Fruit fly (Drosophila melanogaster) whole organism, pupa: ENCODE measurements around the gene CG17196.

Experiments used
- CG10348 ChIP-seq: fragments of 200-800 bp; sonication (Bioruptor generic); IDR thresholded peaks from 2 replicates; pipeline ENCODE4 v1.3.6; 2022; ENCODE audit warnings: missing biosample characterization, missing genetic modification characterization
- CG12605 ChIP-seq: fragments of 200-800 bp; sonication (Bioruptor generic); IDR thresholded peaks from 2 replicates; pipeline ENCODE4 v1.3.6; 2022; ENCODE audit warnings: missing biosample characterization, missing genetic modification characterization
- CG13204 ChIP-seq: fragments of 200-800 bp; sonication (Bioruptor generic); optimal IDR thresholded peaks from 2 replicates; lab custom pipeline; 2018; ENCODE audit warnings: missing biosample characterization, mild to moderate bottlenecking, missing genetic modification characterization, moderate library complexity
- CG14655 ChIP-seq: fragments of 200-800 bp; sonication (Bioruptor generic); optimal IDR thresholded peaks from 3 replicates; lab custom pipeline; 2017; ENCODE audit warnings: mild to moderate bottlenecking, missing biosample characterization, missing genetic modification reagents, missing genetic modification characterization
- CG15710 ChIP-seq: fragments of 200-800 bp; sonication (Bioruptor generic); optimal IDR thresholded peaks from 2 replicates; lab custom pipeline; 2018; ENCODE audit warnings: missing biosample characterization, mild to moderate bottlenecking, missing genetic modification characterization, moderate library complexity
- CG17806 ChIP-seq: fragments of 200-800 bp; sonication (Bioruptor generic); optimal IDR thresholded peaks from 2 replicates; lab custom pipeline; 2018; ENCODE audit warnings: missing biosample characterization, mild to moderate bottlenecking, missing genetic modification characterization, moderate library complexity
- CG32121 ChIP-seq: fragments of 200-800 bp; sonication (Bioruptor generic); IDR thresholded peaks from 2 replicates; pipeline ENCODE4 v1.3.6; 2022; ENCODE audit warnings: missing biosample characterization, missing genetic modification characterization
- CG34367 ChIP-seq: fragments of 200-800 bp; sonication (Bioruptor generic); optimal IDR thresholded peaks from 2 replicates; lab custom pipeline; 2018; ENCODE audit warnings: missing biosample characterization, mild to moderate bottlenecking, missing genetic modification characterization
- CG4496 ChIP-seq: fragments of 200-800 bp; sonication (Bioruptor generic); IDR thresholded peaks from 3 replicates; pipeline ENCODE4 v1.3.6; 2022; ENCODE audit warnings: missing biosample characterization, missing genetic modification characterization
- CG8159 ChIP-seq: fragments of 200-800 bp; sonication (Bioruptor generic); optimal IDR thresholded peaks from 3 replicates; lab custom pipeline; 2018; ENCODE audit warnings: missing biosample characterization, mild to moderate bottlenecking, missing genetic modification characterization, moderate library complexity
- CG8301 ChIP-seq: fragments of 200-800 bp; sonication (Bioruptor generic); optimal IDR thresholded peaks from 2 replicates; lab custom pipeline; 2018; ENCODE audit warnings: missing biosample characterization, mild to moderate bottlenecking, missing genetic modification characterization
- CG9948 ChIP-seq: fragments of 200-800 bp; sonication (Bioruptor generic); optimal IDR thresholded peaks from 2 replicates; lab custom pipeline; 2018; ENCODE audit warnings: missing biosample characterization, mild to moderate bottlenecking, missing genetic modification characterization, moderate library complexity
- D1 ChIP-seq: fragments of 200-800 bp; sonication (Bioruptor generic); optimal IDR thresholded peaks from 2 replicates; lab custom pipeline; 2018; ENCODE audit warnings: missing biosample characterization, mild to moderate bottlenecking, missing genetic modification characterization, moderate library complexity
- EcR ChIP-seq: fragments of 200-800 bp; sonication (Bioruptor generic); optimal IDR thresholded peaks from 3 replicates; lab custom pipeline; 2019; ENCODE audit warnings: missing biosample characterization, missing genetic modification characterization, mild to moderate bottlenecking, moderate library complexity, missing genetic modification reagents
- Ets98B ChIP-seq: fragments of 200-800 bp; sonication (Bioruptor generic); IDR thresholded peaks from 2 replicates; pipeline ENCODE4 v1.3.6; 2022; ENCODE audit warnings: missing biosample characterization, missing genetic modification characterization
- Pif1A ChIP-seq: fragments of 200-800 bp; sonication (Bioruptor generic); optimal IDR thresholded peaks from 3 replicates; lab custom pipeline; 2016; ENCODE audit warnings: missing biosample characterization, missing genetic modification characterization
- Pif1B ChIP-seq: fragments of 200-800 bp; sonication (Bioruptor generic); optimal IDR thresholded peaks from 3 replicates; lab custom pipeline; 2016; ENCODE audit warnings: missing biosample characterization, missing genetic modification characterization
- Snoo ChIP-seq: fragments of 200-800 bp; sonication (Bioruptor generic); optimal IDR thresholded peaks from 3 replicates; lab custom pipeline; 2017; ENCODE audit warnings: missing biosample characterization, mild to moderate bottlenecking, missing genetic modification characterization, inconsistent platforms
- fd96Ca ChIP-seq: fragments of 200-800 bp; sonication (Bioruptor generic); IDR thresholded peaks from 3 replicates; pipeline ENCODE4 v1.3.6; 2022; ENCODE audit warnings: missing biosample characterization, missing genetic modification characterization
- gl ChIP-seq: fragments of 200-800 bp; sonication (Bioruptor generic); optimal IDR thresholded peaks from 2 replicates; lab custom pipeline; 2018; ENCODE audit warnings: missing biosample characterization, mild to moderate bottlenecking, missing genetic modification characterization
- rn ChIP-seq: fragments of 200-800 bp; sonication (Bioruptor generic); IDR thresholded peaks from 2 replicates; pipeline ENCODE4 v1.3.6; 2022; ENCODE audit warnings: missing biosample characterization, missing genetic modification characterization

Gene CG17196

dm6 chr3R:25776137-25776536, at the start of gene CG17196:
Gene CG17196 (minus strand): TSS chr3R:25776237.
- no peak for TF ChIP-seq CG9948 (tag; lab: Kevin White, UChicago)
- no peak for TF ChIP-seq D1
- TF ChIP-seq CG13204 (GFP tag; lab: Kevin White, UChicago), result no peak
- no peak for TF ChIP-seq rn
- TF ChIP-seq EcR (GFP tag; lab: Kevin White, UChicago), result no peak
- TF ChIP-seq CG12605, result no peak
- TF ChIP-seq CG15710, result no peak
- TF ChIP-seq Ets98B (GFP tag; lab: Robert Waterston, UW), result no peak
- TF ChIP-seq CG8301, result no peak
- TF ChIP-seq CG4496 (GFP tag; lab: Robert Waterston, UW), result no peak
- no peak for TF ChIP-seq CG17806 (tag; lab: Kevin White, UChicago)
- TF ChIP-seq CG32121, result no peak
- TF ChIP-seq gl (tag; lab: Kevin White, UChicago), result no peak
- TF ChIP-seq CG8159 (tag; lab: Kevin White, UChicago), result no peak
- no peak for TF ChIP-seq fd96Ca (GFP tag; lab: Robert Waterston, UW)

- TF ChIP-seq CG4496 (GFP tag; lab: Robert Waterston, UW), result no peak
- TF ChIP-seq Pif1A (GFP tag; lab: Kevin White, UChicago), result no peak
- no peak for TF ChIP-seq Pif1B (GFP tag; lab: Kevin White, UChicago)
- TF ChIP-seq CG10348 (GFP tag; lab: Robert Waterston, UW), result no peak
- TF ChIP-seq CG8159 (tag; lab: Kevin White, UChicago), result no peak
- TF ChIP-seq CG8301, result no peak
- TF ChIP-seq CG32121, result no peak
- TF ChIP-seq CG14655, result no peak
- no peak for TF ChIP-seq CG13204 (GFP tag; lab: Kevin White, UChicago)
- TF ChIP-seq Snoo (tag; lab: Kevin White, UChicago), result no peak
- TF ChIP-seq D1, result no peak
- TF ChIP-seq CG34367 (tag; lab: Kevin White, UChicago), result no peak
- no peak for TF ChIP-seq CG12605
- TF ChIP-seq CG17806 (tag; lab: Kevin White, UChicago), result no peak
These were observed 39.1 kb upstream of the CG17196 start, which contains the start of gene CG14354 for dm6 chr3R:25815179-25815578. Gene CG14354 (plus strand): TSS chr3R:25815479.

- TF ChIP-seq CG12605 (no peak), rn (no peak), CG8301 (no peak), CG8159 (tag; lab: Kevin White, UChicago) (no peak), Ets98B (GFP tag; lab: Robert Waterston, UW) (no peak), CG15710 (no peak), gl (tag; lab: Kevin White, UChicago) (no peak), CG9948 (tag; lab: Kevin White, UChicago) (no peak), CG17806 (tag; lab: Kevin White, UChicago) (no peak), CG4496 (GFP tag; lab: Robert Waterston, UW) (no peak), fd96Ca (GFP tag; lab: Robert Waterston, UW) (no peak)
These were observed 35.6 kb upstream of the CG17196 start, which contains the start of the genes Acam and CG17770 for dm6 chr3R:25811611-25812010. Gene Acam (plus strand): TSS chr3R:25811911. Gene CG17770 (plus strand): TSS chr3R:25811911.

- no peak for TF ChIP-seq CG12605
- no peak for TF ChIP-seq CG13204 (GFP tag; lab: Kevin White, UChicago)
- TF ChIP-seq CG15710, result no peak
- no peak for TF ChIP-seq CG4496 (GFP tag; lab: Robert Waterston, UW)
- TF ChIP-seq CG17806 (tag; lab: Kevin White, UChicago), result no peak
- no peak for TF ChIP-seq CG32121
- TF ChIP-seq D1, result no peak
- no peak for TF ChIP-seq Ets98B (GFP tag; lab: Robert Waterston, UW)
- no peak for TF ChIP-seq Pif1B (GFP tag; lab: Kevin White, UChicago)
- no peak for TF ChIP-seq Pif1A (GFP tag; lab: Kevin White, UChicago)
- no peak for TF ChIP-seq CG10348 (GFP tag; lab: Robert Waterston, UW)
- no peak for TF ChIP-seq Snoo (tag; lab: Kevin White, UChicago)
- no peak for TF ChIP-seq EcR (GFP tag; lab: Kevin White, UChicago)
- TF ChIP-seq CG8301, result no peak
- TF ChIP-seq CG9948 (tag; lab: Kevin White, UChicago), result no peak
- TF ChIP-seq CG14655, result no peak
- TF ChIP-seq rn, result no peak
- TF ChIP-seq fd96Ca (GFP tag; lab: Robert Waterston, UW), result no peak
These were observed 34.8 kb upstream of the CG17196 start, which contains the start of gene CG5024 for dm6 chr3R:25810796-25811195. Gene CG5024 (plus strand): TSS chr3R:25811096.

dm6 chr3R:25806145-25806544, 30.1 kb upstream of the CG17196 start, which contains the start of gene BG642167:
Gene BG642167 (plus strand): TSS chr3R:25806445.
- TF ChIP-seq CG9948 (tag; lab: Kevin White, UChicago) (no peak), CG34367 (tag; lab: Kevin White, UChicago) (no peak), Ets98B (GFP tag; lab: Robert Waterston, UW) (no peak), gl (tag; lab: Kevin White, UChicago) (no peak), CG15710 (no peak), Pif1B (GFP tag; lab: Kevin White, UChicago) (no peak), CG14655 (no peak), EcR (GFP tag; lab: Kevin White, UChicago) (no peak), CG8159 (tag; lab: Kevin White, UChicago) (no peak), Pif1A (GFP tag; lab: Kevin White, UChicago) (no peak), Snoo (tag; lab: Kevin White, UChicago) (no peak), rn (no peak), CG10348 (GFP tag; lab: Robert Waterston, UW) (no peak), CG8301 (no peak), fd96Ca (GFP tag; lab: Robert Waterston, UW) (no peak), CG17806 (tag; lab: Kevin White, UChicago) (no peak), CG32121 (no peak), CG4496 (GFP tag; lab: Robert Waterston, UW) (no peak)
- TF ChIP-seq, all 21 proteins: peak for 0

dm6 chr3R:25791807-25792206, 15.8 kb upstream of the CG17196 start:
- no peak for TF ChIP-seq D1
- no peak for TF ChIP-seq EcR (GFP tag; lab: Kevin White, UChicago)
- no peak for TF ChIP-seq CG10348 (GFP tag; lab: Robert Waterston, UW)
- TF ChIP-seq CG13204 (GFP tag; lab: Kevin White, UChicago), result no peak
- no peak for TF ChIP-seq Pif1B (GFP tag; lab: Kevin White, UChicago)
- no peak for TF ChIP-seq fd96Ca (GFP tag; lab: Robert Waterston, UW)
- TF ChIP-seq Snoo (tag; lab: Kevin White, UChicago), result no peak
- TF ChIP-seq CG17806 (tag; lab: Kevin White, UChicago), result no peak
- TF ChIP-seq CG15710, result no peak
- TF ChIP-seq CG34367 (tag; lab: Kevin White, UChicago), result no peak
- no peak for TF ChIP-seq CG12605
- no peak for TF ChIP-seq CG9948 (tag; lab: Kevin White, UChicago)
- no peak for TF ChIP-seq CG32121
- TF ChIP-seq Pif1A (GFP tag; lab: Kevin White, UChicago), result no peak
- TF ChIP-seq CG4496 (GFP tag; lab: Robert Waterston, UW), result no peak
- TF ChIP-seq CG14655, result no peak
- no peak for TF ChIP-seq Ets98B (GFP tag; lab: Robert Waterston, UW)
- TF ChIP-seq CG8301, result no peak
